Worm (Caenorhabditis elegans) whole organism, L2 larva: ENCODE measurements around the gene nhr-135.
A peak's percentile ranks its signal among the peaks of the same experiment; 100 is the strongest.

Source experiments
- C34F6.9 ChIP-seq: fragments of 150-350 bp; optimal IDR thresholded peaks from 2 replicates; lab custom pipeline; 2014; ENCODE audit warnings: missing biosample characterization, missing genetic modification characterization
- F13H6.1 ChIP-seq: sonication (generic microtip); optimal IDR thresholded peaks from 2 replicates; lab custom pipeline; 2016; ENCODE audit warnings: missing genetic modification characterization, missing compliant biosample characterization
- R02D3.7 ChIP-seq: fragments of 150-350 bp; optimal IDR thresholded peaks from 2 replicates; lab custom pipeline; 2014; ENCODE audit warnings: missing biosample characterization, missing genetic modification characterization
- Y55F3AM.14 ChIP-seq: fragments of 200-800 bp; sonication (Bioruptor generic); optimal IDR thresholded peaks from 2 replicates; lab custom pipeline; 2018; ENCODE audit warnings: mild to moderate bottlenecking, missing genetic modification characterization, missing compliant biosample characterization
- alr-1 ChIP-seq: fragments of 150-350 bp; optimal IDR thresholded peaks from 2 replicates; lab custom pipeline; 2014; ENCODE audit warnings: missing biosample characterization, missing genetic modification characterization
- aly-2 ChIP-seq: fragments of 150-350 bp; optimal IDR thresholded peaks from 2 replicates; lab custom pipeline; 2014; ENCODE audit warnings: missing biosample characterization, missing genetic modification characterization
- ama-1 ChIP-seq: fragments of 150-350 bp; optimal IDR thresholded peaks from 2 replicates; lab custom pipeline; 2018; ENCODE audit warnings: inconsistent platforms
- ceh-16 ChIP-seq: fragments of 150-350 bp; optimal IDR thresholded peaks from 2 replicates; lab custom pipeline; 2014; ENCODE audit warnings: missing biosample characterization, missing genetic modification characterization
- ceh-82 ChIP-seq: fragments of 150-350 bp; optimal IDR thresholded peaks from 2 replicates; lab custom pipeline; 2014; ENCODE audit warnings: missing biosample characterization, missing genetic modification characterization
- dmd-4 ChIP-seq: sonication (generic microtip); optimal IDR thresholded peaks from 2 replicates; lab custom pipeline; 2017; ENCODE audit warnings: missing biosample characterization, missing genetic modification characterization
- elt-1 ChIP-seq: fragments of 150-350 bp; optimal IDR thresholded peaks from 2 replicates; lab custom pipeline; 2014; ENCODE audit warnings: missing biosample characterization, missing genetic modification characterization
- elt-3 ChIP-seq: sonication (generic microtip); optimal IDR thresholded peaks from 2 replicates; lab custom pipeline; 2017; ENCODE audit warnings: missing biosample characterization, missing genetic modification characterization
- fos-1 ChIP-seq: fragments of 150-350 bp; optimal IDR thresholded peaks from 2 replicates; lab custom pipeline; 2014; ENCODE audit warnings: missing biosample characterization, missing genetic modification characterization
- lin-39 ChIP-seq: fragments of 150-350 bp; optimal IDR thresholded peaks from 2 replicates; lab custom pipeline; 2014; ENCODE audit warnings: missing biosample characterization, missing genetic modification reagents, missing genetic modification characterization
- mab-5 ChIP-seq: fragments of 150-350 bp; optimal IDR thresholded peaks from 2 replicates; lab custom pipeline; 2014; ENCODE audit warnings: missing biosample characterization, missing genetic modification characterization
- mdl-1 ChIP-seq, 2 experiments: fragments of 150-350 bp in 1 of 2; sonication (generic microtip) in 1 of 2; optimal IDR thresholded peaks; 2 replicates each; lab custom pipeline; 2017; ENCODE audit warnings: missing biosample characterization in 2 of 2, missing genetic modification characterization in 2 of 2
- nhr-11 ChIP-seq: fragments of 150-350 bp; optimal IDR thresholded peaks from 2 replicates; lab custom pipeline; 2014; ENCODE audit warnings: missing biosample characterization, missing genetic modification characterization
- nhr-129 ChIP-seq: fragments of 150-350 bp; optimal IDR thresholded peaks from 2 replicates; lab custom pipeline; 2014; ENCODE audit warnings: missing biosample characterization, missing genetic modification characterization
- nhr-21 ChIP-seq: fragments of 150-350 bp; optimal IDR thresholded peaks from 2 replicates; lab custom pipeline; 2014; ENCODE audit warnings: missing biosample characterization, missing genetic modification characterization
- nhr-23 ChIP-seq: fragments of 150-350 bp; optimal IDR thresholded peaks from 2 replicates; lab custom pipeline; 2014; ENCODE audit warnings: missing biosample characterization, missing genetic modification reagents, missing genetic modification characterization
- nhr-237 ChIP-seq: fragments of 150-350 bp; optimal IDR thresholded peaks from 2 replicates; lab custom pipeline; 2014; ENCODE audit warnings: missing biosample characterization, missing genetic modification characterization
- peb-1 ChIP-seq: fragments of 150-350 bp; optimal IDR thresholded peaks from 2 replicates; lab custom pipeline; 2014; ENCODE audit warnings: missing biosample characterization, missing genetic modification characterization
- skn-1 ChIP-seq: sonication (generic microtip); optimal IDR thresholded peaks from 2 replicates; lab custom pipeline; 2017; ENCODE audit warnings: missing biosample characterization, missing genetic modification characterization
- sma-9 ChIP-seq, 2 experiments: fragments of 150-350 bp in 1 of 2; sonication (generic microtip) in 1 of 2; optimal IDR thresholded peaks; 2 replicates each; lab custom pipeline; 2014 to 2016; ENCODE audit warnings: missing genetic modification characterization in 2 of 2, mild to moderate bottlenecking in 1 of 2, missing biosample characterization in 1 of 2, missing compliant biosample characterization in 1 of 2, missing genetic modification reagents in 1 of 2, moderate library complexity in 1 of 2
- unc-55 ChIP-seq: fragments of 150-350 bp; sonication (generic microtip); optimal IDR thresholded peaks from 3 replicates; lab custom pipeline; 2014; ENCODE audit warnings: missing biosample characterization, missing genetic modification reagents, missing genetic modification characterization
- unc-62 ChIP-seq: fragments of 150-350 bp; optimal IDR thresholded peaks from 2 replicates; lab custom pipeline; 2014; ENCODE audit warnings: missing biosample characterization, missing genetic modification reagents, missing genetic modification characterization
- zag-1 ChIP-seq: fragments of 150-350 bp; optimal IDR thresholded peaks from 2 replicates; lab custom pipeline; 2014; ENCODE audit warnings: missing biosample characterization, missing genetic modification characterization
- ztf-1 ChIP-seq: fragments of 200-800 bp; sonication (Bioruptor generic); conservative IDR thresholded peaks from 2 replicates; pipeline ENCODE4 v1.3.6; 2022; ENCODE audit warnings: missing genetic modification characterization, missing compliant biosample characterization
- ztf-11 ChIP-seq: sonication (generic microtip); optimal IDR thresholded peaks from 2 replicates; lab custom pipeline; 2017; ENCODE audit warnings: missing biosample characterization, missing genetic modification characterization
- ztf-4 ChIP-seq: fragments of 150-350 bp; optimal IDR thresholded peaks from 2 replicates; lab custom pipeline; 2014; ENCODE audit warnings: missing biosample characterization, missing genetic modification characterization

nhr-135 gene

ce11 chrV:7112223-7112622 lies 18.7 kb upstream of the nhr-135 start:
- no peak for TF ChIP-seq elt-1
- TF ChIP-seq peb-1, result no peak
- no peak for TF ChIP-seq nhr-11 (tag; lab: Kevin White, UChicago)
- no peak for TF ChIP-seq ztf-4 (tag; lab: Kevin White, UChicago)
- TF ChIP-seq alr-1, result no peak
- no peak for TF ChIP-seq dmd-4 (tag; lab: Kevin White, UChicago)
- no peak for TF ChIP-seq ceh-82 (tag; lab: Kevin White, UChicago)
- no peak for TF ChIP-seq fos-1 (tag; lab: Kevin White, UChicago)
- TF ChIP-seq mab-5 (tag; lab: Kevin White, UChicago), result no peak
- TF ChIP-seq zag-1 (tag; lab: Kevin White, UChicago), result no peak

- TF ChIP-seq C34F6.9 (tag; lab: Kevin White, UChicago) (peak; percentile 26), ztf-11 (tag; lab: Kevin White, UChicago) (no peak), nhr-129 (tag; lab: Kevin White, UChicago) (no peak), Y55F3AM.14 (GFP tag; lab: Kevin White, UChicago) (no peak), sma-9 (GFP tag; optimal IDR thresholded peaks at IDR 0.05; lab: Kevin White, UChicago) (peak; percentile 23), sma-9 (tag; optimal IDR thresholded peaks at IDR 0.05; lab: Kevin White, UChicago) (no peak), unc-55 (GFP tag; lab: Kevin White, UChicago) (peak; percentile 15), ztf-1 (no peak), mdl-1 (tag; optimal IDR thresholded peaks at IDR 0.05; lab: Kevin White, UChicago) (no peak), aly-2 (tag; lab: Kevin White, UChicago) (no peak), mab-5 (tag; lab: Kevin White, UChicago) (no peak), F13H6.1 (peak; percentile 15), peb-1 (no peak)
Observed at ce11 chrV:7111276-7111675, 17.7 kb upstream of the nhr-135 start.

ce11 chrV:7110370-7110769 lies 16.8 kb upstream of the nhr-135 start:
- no peak for TF ChIP-seq unc-62 (GFP tag; lab: Kevin White, UChicago)

DNA sequence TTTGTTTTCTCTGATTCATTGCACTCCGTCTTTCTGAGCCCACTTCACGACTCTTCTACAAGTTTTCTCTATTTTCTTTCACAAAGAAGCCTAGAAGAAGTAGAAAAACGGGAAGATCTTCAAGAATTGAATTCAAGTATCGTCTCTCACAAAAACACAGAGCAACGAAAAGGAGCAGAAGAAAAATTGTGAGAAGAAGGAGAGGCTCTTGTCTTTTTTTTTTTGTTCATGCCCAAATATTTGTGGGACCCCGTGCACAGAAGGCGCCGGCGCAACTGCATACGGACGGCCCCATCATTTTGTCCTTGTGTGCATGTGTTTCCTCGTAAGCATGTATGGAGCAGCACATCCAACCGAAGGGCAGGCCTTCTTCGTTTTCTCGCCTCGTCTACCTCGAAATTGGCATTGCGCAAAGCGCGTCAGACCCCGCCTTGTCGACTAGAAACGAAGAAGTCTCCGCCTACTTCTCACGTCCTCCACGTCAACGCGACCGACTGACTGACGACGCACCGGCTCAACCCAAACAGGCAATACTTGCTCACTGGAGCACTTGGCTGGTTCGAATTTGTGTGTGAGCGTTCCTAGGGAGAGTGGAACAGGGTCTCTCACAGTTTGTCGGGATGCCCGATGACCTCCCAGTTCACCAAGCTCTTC lies 13.1 kb upstream of the nhr-135 start:
- TF ChIP-seq unc-55 (GFP tag; lab: Kevin White, UChicago) (no peak), elt-3 (no peak), skn-1 (no peak), Y55F3AM.14 (GFP tag; lab: Kevin White, UChicago) (no peak), nhr-23 (tag; lab: Kevin White, UChicago) (no peak), F13H6.1 (no peak)

DNA sequence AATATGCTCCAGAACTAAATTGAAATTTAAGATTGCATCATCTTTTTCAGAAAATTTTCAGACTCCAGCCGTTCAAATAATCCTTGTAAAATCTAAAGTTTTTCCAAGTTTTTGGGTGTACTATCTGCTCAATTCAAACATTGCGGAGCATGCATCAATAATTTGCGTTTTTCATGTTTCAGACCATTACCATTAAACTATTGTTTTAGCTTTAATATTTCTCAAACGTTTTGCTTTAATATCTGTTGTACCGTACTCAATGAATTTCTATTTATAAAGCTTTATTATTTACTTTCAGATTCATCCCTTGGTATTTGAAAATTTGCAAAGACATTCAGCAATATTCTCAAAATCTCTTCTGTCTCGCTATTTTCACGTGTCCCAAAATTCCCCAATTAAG lies 9.7 kb upstream of the nhr-135 start, which contains the start of gene odr-2:
TSS of gene odr-2 (plus strand) at position 301 of the 400 bp plus-strand sequence.
- TF ChIP-seq ztf-11 (tag; lab: Kevin White, UChicago), result no peak
- TF ChIP-seq mdl-1 (tag; optimal IDR thresholded peaks at IDR 0.05; lab: Kevin White, UChicago), result no peak

DNA sequence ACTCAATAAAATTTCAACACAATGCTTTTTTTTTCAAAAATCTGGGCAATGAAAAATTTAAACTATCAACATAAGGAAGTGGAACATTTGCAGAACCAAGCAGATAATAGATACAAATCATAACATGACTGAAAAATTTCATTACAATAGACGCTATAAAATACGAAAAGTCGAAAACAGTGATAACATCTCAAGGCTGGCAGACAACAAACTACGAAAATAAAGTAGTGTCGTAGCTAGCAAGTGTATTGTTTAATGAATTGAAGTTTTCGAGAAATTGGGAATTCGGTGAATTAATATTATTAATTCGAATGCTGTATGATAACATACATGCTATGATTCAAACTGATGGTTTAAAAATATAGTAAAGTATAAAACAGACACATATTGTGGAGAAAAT lies 3.2 kb upstream of the nhr-135 start:
- no peak for TF ChIP-seq zag-1 (tag; lab: Kevin White, UChicago)
- TF ChIP-seq mab-5 (tag; lab: Kevin White, UChicago), result no peak
- no peak for TF ChIP-seq fos-1 (tag; lab: Kevin White, UChicago)
- TF ChIP-seq alr-1, result no peak
- TF ChIP-seq ama-1, result no peak
- no peak for TF ChIP-seq lin-39 (tag; lab: Kevin White, UChicago)
- TF ChIP-seq mdl-1 (tag; optimal IDR thresholded peaks at IDR 0.05; lab: Kevin White, UChicago), result no peak
- no peak for TF ChIP-seq unc-62 (GFP tag; lab: Kevin White, UChicago)
- no peak for TF ChIP-seq dmd-4 (tag; lab: Kevin White, UChicago)
- TF ChIP-seq skn-1, result no peak
- TF ChIP-seq nhr-21 (tag; lab: Kevin White, UChicago), result no peak
- no peak for TF ChIP-seq F13H6.1
- TF ChIP-seq Y55F3AM.14 (GFP tag; lab: Kevin White, UChicago), result no peak
- no peak for TF ChIP-seq ztf-4 (tag; lab: Kevin White, UChicago)
- TF ChIP-seq ceh-16, result no peak
- no peak for TF ChIP-seq nhr-237 (tag; lab: Kevin White, UChicago)
- no peak for TF ChIP-seq R02D3.7 (tag; lab: Kevin White, UChicago)
